Fruit fly (Drosophila melanogaster): ENCODE results near the gene epsilonCOP.

DNA sequence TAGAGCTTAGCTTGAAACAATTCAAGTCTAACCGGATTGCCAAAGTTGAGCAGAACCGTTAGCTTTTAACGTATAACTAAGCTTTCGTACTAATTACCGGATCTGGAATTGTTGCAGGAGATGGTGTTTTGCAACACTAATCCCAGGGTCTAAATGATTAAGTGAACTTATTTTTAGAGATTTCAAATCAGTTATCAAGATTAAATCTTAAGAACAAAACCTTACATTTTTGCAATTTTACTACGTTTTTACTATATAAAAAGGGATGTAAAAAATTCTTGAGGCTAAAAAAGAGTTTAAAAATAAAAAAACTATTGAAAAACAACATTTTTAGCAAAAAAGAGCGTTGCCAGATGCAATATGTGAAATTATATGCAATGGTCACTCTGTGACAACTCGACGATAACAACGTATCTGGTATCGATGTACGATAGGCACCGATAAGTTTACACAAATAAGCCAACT lies at the start of gene epsilonCOP, which contains the start of gene KFase:
- peak in 1 of 2 experiments; percentile 27 for TF ChIP-seq CTCF (optimal IDR thresholded peaks at IDR 0.05)
- TF ChIP-seq CG8478 (optimal IDR thresholded peaks at IDR 0.05), result no peak

Data from S2 (cell line).